Worm (Caenorhabditis elegans) whole organism, L3 larva: Measurements from ENCODE around the gene ZK418.2.

ENCODE experiments used
- elt-2 ChIP-seq: sonication (generic microtip); optimal IDR thresholded peaks from 2 replicates; lab custom pipeline; 2016; ENCODE audit warnings: missing genetic modification reagents, mild to moderate bottlenecking, missing genetic modification characterization, missing compliant biosample characterization
- elt-3 ChIP-seq, 3 experiments: fragments of 150-350 bp in 1 of 3; sonication (generic microtip) in 2 of 3; optimal IDR thresholded peaks; 2 replicates in 2 of 3; 4 replicates in 1 of 3; lab custom pipeline; 2014 to 2017; ENCODE audit warnings: missing biosample characterization in 3 of 3, missing genetic modification characterization in 3 of 3
- fos-1 ChIP-seq: fragments of 150-350 bp; optimal IDR thresholded peaks from 2 replicates; lab custom pipeline; 2014; ENCODE audit warnings: missing biosample characterization, missing genetic modification characterization
- lin-39 ChIP-seq: fragments of 150-350 bp; optimal IDR thresholded peaks from 2 replicates; lab custom pipeline; 2018; ENCODE audit warnings: missing biosample characterization, missing genetic modification reagents, missing genetic modification characterization
- nhr-23 ChIP-seq: fragments of 150-350 bp; optimal IDR thresholded peaks from 2 replicates; lab custom pipeline; 2014; ENCODE audit warnings: missing biosample characterization, missing genetic modification reagents, missing genetic modification characterization
- nhr-76 ChIP-seq: fragments of 150-350 bp; sonication (generic microtip); optimal IDR thresholded peaks from 5 replicates; lab custom pipeline; 2014; ENCODE audit warnings: missing biosample characterization, missing genetic modification characterization
- nhr-77 ChIP-seq: fragments of 150-350 bp; optimal IDR thresholded peaks from 2 replicates; lab custom pipeline; 2014; ENCODE audit warnings: missing biosample characterization, missing genetic modification characterization
- pha-4 ChIP-seq: fragments of 150-350 bp; optimal IDR thresholded peaks from 2 replicates; lab custom pipeline; 2014; ENCODE audit warnings: missing biosample characterization, missing genetic modification reagents, missing genetic modification characterization
- pqm-1 ChIP-seq: fragments of 150-350 bp; optimal IDR thresholded peaks from 2 replicates; lab custom pipeline; 2017; ENCODE audit warnings: missing biosample characterization, missing genetic modification characterization, inconsistent platforms
- unc-39 ChIP-seq: sonication (generic microtip); optimal IDR thresholded peaks from 4 replicates; lab custom pipeline; 2017; ENCODE audit warnings: missing biosample characterization, missing genetic modification characterization

DNA sequence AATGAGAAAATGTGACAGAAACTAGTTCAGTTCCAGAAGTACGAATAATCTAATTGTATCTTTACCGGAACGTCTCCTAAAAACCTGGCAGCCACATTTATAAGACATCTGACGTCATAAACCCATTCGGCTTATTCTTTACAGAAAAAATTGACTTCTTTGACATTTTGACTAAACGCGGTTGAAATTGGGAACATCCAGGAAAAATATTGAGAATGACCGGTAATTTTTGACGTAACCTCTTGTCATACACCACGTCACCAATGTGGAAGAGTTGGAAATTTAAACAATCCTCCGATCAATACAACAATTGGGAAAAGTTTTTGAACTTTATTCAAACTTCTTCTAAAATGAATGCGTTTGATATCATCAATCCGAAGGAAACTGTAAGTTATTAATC lies at the start of gene ZK418.2:
- TF ChIP-seq lin-39 (tag; lab: Kevin White, UChicago) (no peak), pqm-1 (tag; lab: Kevin White, UChicago) (no peak), nhr-76 (tag; lab: Kevin White, UChicago) (no peak), nhr-77 (tag; lab: Kevin White, UChicago) (no peak), nhr-23 (tag; lab: Kevin White, UChicago) (no peak), fos-1 (tag; lab: Kevin White, UChicago) (no peak), elt-3 (tag; optimal IDR thresholded peaks at IDR 0.05; lab: Kevin White, UChicago) (no peak), unc-39 (tag; lab: Kevin White, UChicago) (no peak), pha-4 (no peak), elt-2 (tag; lab: Kevin White, UChicago) (no peak)
